Fruit fly (Drosophila melanogaster) whole organism, embryonic: ENCODE data around the gene Snm1.

ENCODE experiments used
- Ada2b ChIP-seq: fragments of 200-800 bp; sonication (Bioruptor generic); IDR thresholded peaks from 2 replicates; pipeline ENCODE4 v1.3.6; 2022; ENCODE audit warnings: missing biosample characterization, missing genetic modification characterization
- Awh ChIP-seq: fragments of 200-800 bp; sonication (Bioruptor generic); IDR thresholded peaks from 2 replicates; pipeline ENCODE4, ENCODE4 v1.3.6; 2022; ENCODE audit warnings: missing biosample characterization, missing genetic modification characterization
- CG1024 ChIP-seq: fragments of 200-800 bp; sonication (Bioruptor generic); IDR thresholded peaks from 2 replicates; pipeline ENCODE4 v1.3.6; 2022; ENCODE audit warnings: missing biosample characterization, missing genetic modification characterization
- CG10543 ChIP-seq: fragments of 200-800 bp; sonication (Bioruptor generic); optimal IDR thresholded peaks from 3 replicates; lab custom pipeline; 2017; ENCODE audit warnings: missing biosample characterization, mild to moderate bottlenecking, missing genetic modification characterization, moderate library complexity
- CG10959 ChIP-seq: fragments of 200-800 bp; sonication (Bioruptor generic); IDR thresholded peaks from 2 replicates; pipeline ENCODE4 v1.3.6; 2022; ENCODE audit warnings: missing biosample characterization, missing genetic modification characterization
- CG12104 ChIP-seq: fragments of 200-800 bp; sonication (Bioruptor generic); optimal IDR thresholded peaks from 3 replicates; lab custom pipeline; 2016; ENCODE audit warnings: missing biosample characterization, missing genetic modification characterization
- CG12219 ChIP-seq: fragments of 200-800 bp; sonication (Bioruptor generic); optimal IDR thresholded peaks from 3 replicates; lab custom pipeline; 2018; ENCODE audit warnings: missing biosample characterization, mild to moderate bottlenecking, missing genetic modification characterization
- CG12744 ChIP-seq: fragments of 200-800 bp; sonication (Bioruptor generic); optimal IDR thresholded peaks from 2 replicates; lab custom pipeline; 2016; ENCODE audit warnings: missing biosample characterization, missing genetic modification characterization
- CG14014 ChIP-seq: fragments of 200-800 bp; sonication (Bioruptor generic); IDR thresholded peaks from 2 replicates; pipeline ENCODE4 v1.3.6; 2022; ENCODE audit warnings: missing biosample characterization, missing genetic modification characterization
- CG15514 ChIP-seq: fragments of 200-800 bp; sonication (Bioruptor generic); optimal IDR thresholded peaks from 3 replicates; lab custom pipeline; 2017; ENCODE audit warnings: missing biosample characterization, missing genetic modification characterization, mild to moderate bottlenecking, moderate library complexity, missing genetic modification reagents
- CG15696 ChIP-seq: fragments of 200-800 bp; sonication (Bioruptor generic); optimal IDR thresholded peaks from 2 replicates; lab custom pipeline; 2019; ENCODE audit warnings: missing biosample characterization, mild to moderate bottlenecking, missing genetic modification characterization, moderate library complexity
- CG1602 ChIP-seq: fragments of 200-800 bp; sonication (Bioruptor generic); optimal IDR thresholded peaks from 3 replicates; lab custom pipeline; 2016; ENCODE audit warnings: missing biosample characterization, missing genetic modification characterization
- CG17802 ChIP-seq: fragments of 200-800 bp; sonication (Bioruptor generic); optimal IDR thresholded peaks from 2 replicates; lab custom pipeline; 2018; ENCODE audit warnings: missing biosample characterization, mild to moderate bottlenecking, missing genetic modification characterization, moderate library complexity
- CG2116 ChIP-seq: fragments of 200-800 bp; sonication (Bioruptor generic); optimal IDR thresholded peaks from 3 replicates; lab custom pipeline; 2018; ENCODE audit warnings: missing biosample characterization, mild to moderate bottlenecking, missing genetic modification characterization
- CG30020 ChIP-seq: fragments of 200-800 bp; optimal IDR thresholded peaks from 2 replicates; lab custom pipeline; 2019; ENCODE audit warnings: missing biosample characterization, mild to moderate bottlenecking, missing genetic modification characterization, moderate library complexity
- CG31365 ChIP-seq: fragments of 200-800 bp; sonication (Bioruptor generic); optimal IDR thresholded peaks from 2 replicates; lab custom pipeline; 2018; ENCODE audit warnings: missing biosample characterization, mild to moderate bottlenecking, missing genetic modification characterization
- CG31441 ChIP-seq: fragments of 200-800 bp; sonication (Bioruptor generic); IDR thresholded peaks from 2 replicates; pipeline ENCODE4 v1.3.6; 2022; ENCODE audit warnings: missing biosample characterization, missing genetic modification characterization
- CG7963 ChIP-seq: fragments of 200-800 bp; sonication (Bioruptor generic); IDR thresholded peaks from 3 replicates; pipeline ENCODE4 v1.3.6; 2022; ENCODE audit warnings: missing biosample characterization, missing genetic modification characterization; ENCODE audit not compliant: partially characterized antibody
- CG8290 ChIP-seq, 3 experiments: fragments of 200-800 bp; sonication (Bioruptor generic); optimal IDR thresholded peaks; 2 replicates each; lab custom pipeline; 2016 to 2019; ENCODE audit warnings: missing biosample characterization in 3 of 3, missing genetic modification characterization in 3 of 3, mild to moderate bottlenecking in 2 of 3, moderate library complexity in 1 of 3
- CG8478 ChIP-seq: fragments of >200 bp; optimal IDR thresholded peaks from 2 replicates; lab custom pipeline; 2018
- CG8765 ChIP-seq: fragments of 200-800 bp; sonication (Bioruptor generic); IDR thresholded peaks from 2 replicates; pipeline ENCODE4 v1.3.6; 2022; ENCODE audit warnings: missing biosample characterization, missing genetic modification characterization
- D19A ChIP-seq: fragments of 200-800 bp; optimal IDR thresholded peaks from 3 replicates; lab custom pipeline; 2019; ENCODE audit warnings: missing biosample characterization, mild to moderate bottlenecking, missing genetic modification characterization, moderate library complexity
- Dref ChIP-seq: fragments of 200-800 bp; sonication (Bioruptor generic); IDR thresholded peaks from 2 replicates; pipeline ENCODE4 v1.3.6; 2022; ENCODE audit warnings: missing biosample characterization, missing genetic modification characterization
- Elba2 ChIP-seq: fragments of 200-800 bp; sonication (Bioruptor generic); optimal IDR thresholded peaks from 3 replicates; lab custom pipeline; 2016; ENCODE audit warnings: missing biosample characterization, missing genetic modification characterization
- Fer1 ChIP-seq: fragments of 200-800 bp; sonication (Bioruptor generic); optimal IDR thresholded peaks from 2 replicates; lab custom pipeline; 2017; ENCODE audit warnings: missing biosample characterization, mild to moderate bottlenecking, missing genetic modification characterization
- HLH54F ChIP-seq: fragments of 200-800 bp; sonication (Bioruptor generic); optimal IDR thresholded peaks from 3 replicates; lab custom pipeline; 2016; ENCODE audit warnings: missing biosample characterization, missing genetic modification characterization
- HmgZ ChIP-seq: fragments of 200-800 bp; sonication (Bioruptor generic); optimal IDR thresholded peaks from 2 replicates; lab custom pipeline; 2018; ENCODE audit warnings: missing biosample characterization, mild to moderate bottlenecking, missing genetic modification characterization
- Kr ChIP-seq: fragments of 200-800 bp; sonication (Bioruptor generic); optimal IDR thresholded peaks from 2 replicates; lab custom pipeline; 2017; ENCODE audit warnings: missing biosample characterization, mild to moderate bottlenecking, missing genetic modification characterization
- Lim3 ChIP-seq: fragments of 200-800 bp; sonication (Bioruptor generic); IDR thresholded peaks from 2 replicates; pipeline ENCODE4 v1.3.6; 2022; ENCODE audit warnings: missing biosample characterization, missing genetic modification characterization
- YL-1 ChIP-seq: fragments of 200-800 bp; sonication (Bioruptor generic); optimal IDR thresholded peaks from 3 replicates; lab custom pipeline; 2017; ENCODE audit warnings: missing biosample characterization, mild to moderate bottlenecking, missing genetic modification characterization
- cad ChIP-seq: fragments of >200 bp; optimal IDR thresholded peaks from 2 replicates; lab custom pipeline; 2017; ENCODE audit warnings: missing biosample characterization, missing genetic modification characterization
- ci ChIP-seq: fragments of 200-800 bp; sonication (Bioruptor generic); IDR thresholded peaks from 3 replicates; pipeline ENCODE4 v1.3.6; 2022; ENCODE audit warnings: missing biosample characterization, missing genetic modification characterization
- croc ChIP-seq: fragments of 200-800 bp; sonication (Bioruptor generic); conservative IDR thresholded peaks from 3 replicates; pipeline ENCODE4 v1.3.6; 2022; ENCODE audit warnings: missing biosample characterization, missing genetic modification characterization
- cwo ChIP-seq: fragments of 200-800 bp; sonication (Bioruptor generic); optimal IDR thresholded peaks from 3 replicates; lab custom pipeline; 2017; ENCODE audit warnings: missing biosample characterization, missing genetic modification characterization, mild to moderate bottlenecking, moderate library complexity, missing genetic modification reagents
- eyg ChIP-seq: fragments of 200-800 bp; sonication (Bioruptor generic); optimal IDR thresholded peaks from 3 replicates; lab custom pipeline; 2016; ENCODE audit warnings: missing biosample characterization, missing genetic modification characterization
- her ChIP-seq: fragments of 200-800 bp; sonication (Bioruptor generic); optimal IDR thresholded peaks from 2 replicates; lab custom pipeline; 2016; ENCODE audit warnings: missing biosample characterization, missing genetic modification characterization
- insv ChIP-seq, 2 experiments: fragments of 200-800 bp; sonication (Bioruptor generic); optimal IDR thresholded peaks; 3 replicates each; lab custom pipeline; 2016 to 2018; ENCODE audit warnings: missing biosample characterization in 2 of 2, missing genetic modification characterization in 2 of 2
- kay ChIP-seq: fragments of 200-800 bp; sonication (Bioruptor generic); optimal IDR thresholded peaks from 2 replicates; lab custom pipeline; 2016; ENCODE audit warnings: missing biosample characterization, missing genetic modification characterization
- lab ChIP-seq: fragments of 200-800 bp; sonication (Bioruptor generic); optimal IDR thresholded peaks from 3 replicates; lab custom pipeline; 2017; ENCODE audit warnings: missing biosample characterization, missing genetic modification characterization, mild to moderate bottlenecking, moderate library complexity, missing genetic modification reagents
- lov ChIP-seq, 2 experiments: fragments of 200-800 bp in 1 of 2; fragments of >200 bp in 1 of 2; sonication (Bioruptor generic) in 1 of 2; IDR thresholded peaks in 1 of 2; optimal IDR thresholded peaks in 1 of 2; 2 replicates in 1 of 2; 3 replicates in 1 of 2; pipeline versions ENCODE4 v1.3.6 to Lab custom; 2017 to 2022; ENCODE audit warnings: missing biosample characterization in 1 of 2, missing genetic modification characterization in 1 of 2
- phol ChIP-seq: fragments of 200-800 bp; sonication (Bioruptor generic); optimal IDR thresholded peaks from 3 replicates; lab custom pipeline; 2018; ENCODE audit warnings: missing biosample characterization, mild to moderate bottlenecking, missing genetic modification characterization, moderate library complexity
- pros ChIP-seq: fragments of 200-800 bp; sonication (Bioruptor generic); optimal IDR thresholded peaks from 3 replicates; lab custom pipeline; 2019; ENCODE audit warnings: missing biosample characterization, mild to moderate bottlenecking, missing genetic modification characterization, moderate library complexity
- repo ChIP-seq: fragments of 200-800 bp; sonication (Bioruptor generic); optimal IDR thresholded peaks from 2 replicates; lab custom pipeline; 2016; ENCODE audit warnings: missing biosample characterization, missing genetic modification characterization
- rib ChIP-seq: fragments of 200-800 bp; sonication (Bioruptor generic); IDR thresholded peaks from 2 replicates; pipeline ENCODE4 v1.3.6; 2022; ENCODE audit warnings: missing biosample characterization, missing genetic modification characterization
- ro ChIP-seq: fragments of 200-800 bp; sonication (Bioruptor generic); IDR thresholded peaks from 2 replicates; pipeline ENCODE4 v1.3.6; 2022; ENCODE audit warnings: missing biosample characterization, missing genetic modification characterization
- sc ChIP-seq, 3 experiments: fragments of >200 bp in 2 of 3; fragments of 200-800 bp in 1 of 3; sonication (Bioruptor generic) in 1 of 3; optimal IDR thresholded peaks; 2 replicates in 2 of 3; 3 replicates in 1 of 3; lab custom pipeline; 2017; ENCODE audit warnings: mild to moderate bottlenecking in 1 of 3, missing biosample characterization in 1 of 3, missing genetic modification characterization in 1 of 3, missing genetic modification reagents in 1 of 3
- seq ChIP-seq: fragments of 200-800 bp; sonication (Bioruptor generic); IDR thresholded peaks from 2 replicates; pipeline ENCODE4 v1.3.6; 2022; ENCODE audit warnings: missing biosample characterization, missing genetic modification characterization
- sr ChIP-seq: fragments of 200-800 bp; sonication (Bioruptor generic); IDR thresholded peaks from 3 replicates; pipeline ENCODE4 v1.3.6; 2022; ENCODE audit warnings: missing biosample characterization, missing genetic modification characterization
- tin ChIP-seq: fragments of 200-800 bp; sonication (Bioruptor generic); optimal IDR thresholded peaks from 3 replicates; lab custom pipeline; 2016; ENCODE audit warnings: missing biosample characterization, missing genetic modification characterization
- wdn ChIP-seq: fragments of 200-800 bp; sonication (Bioruptor generic); IDR thresholded peaks from 2 replicates; pipeline ENCODE4 v1.3.6; 2022; ENCODE audit warnings: missing biosample characterization, missing genetic modification characterization
- zen2 ChIP-seq: fragments of 200-800 bp; sonication (Bioruptor generic); IDR thresholded peaks from 3 replicates; pipeline ENCODE4 v1.3.6; 2022; ENCODE audit warnings: missing biosample characterization, missing genetic modification characterization; ENCODE audit not compliant: partially characterized antibody

Gene Snm1

DNA sequence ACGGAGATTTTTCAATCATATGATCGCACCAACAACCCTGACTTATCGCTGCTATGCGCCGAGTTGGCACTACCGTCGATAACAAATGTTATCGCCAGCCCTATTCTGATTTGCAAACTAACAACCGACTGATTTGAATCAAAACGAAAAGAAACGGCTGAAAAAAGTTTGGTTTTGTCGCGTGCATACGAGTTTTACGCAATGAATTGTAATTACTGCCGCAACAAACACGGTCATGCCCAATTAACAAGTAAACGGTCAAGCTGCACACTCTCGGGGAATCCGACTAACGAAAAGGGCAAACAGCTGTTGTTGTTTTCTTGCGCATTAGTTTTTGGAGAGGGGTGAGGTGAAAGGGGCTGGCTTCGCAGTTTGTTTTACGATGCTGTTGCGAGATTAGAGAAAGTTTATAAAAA lies 9.9 kb downstream of the Snm1 start, which contains the start of the genes CG14671 and CG12746 (continued):
- TF ChIP-seq her (GFP tag; lab: Kevin White, UChicago) (no peak), HmgZ (tag; lab: Kevin White, UChicago) (peak; percentile 34), pros (GFP tag; lab: Kevin White, UChicago) (no peak), CG8290 (GFP tag; optimal IDR thresholded peaks at IDR 0.05; lab: Kevin White, UChicago) (no peak), CG8290 (tag; optimal IDR thresholded peaks at IDR 0.05; lab: Kevin White, UChicago) (no peak), zen2 (GFP tag; lab: Robert Waterston, UW) (no peak; the same call in 2 of the 3 replicates), Fer1 (GFP tag; lab: Kevin White, UChicago) (no peak), CG15696 (tag; lab: Kevin White, UChicago) (no peak), Elba2 (GFP tag; lab: Kevin White, UChicago) (peak; percentile 7), CG31441 (GFP tag; lab: Robert Waterston, UW) (no peak), sr (GFP tag; lab: Robert Waterston, UW) (no peak), CG14014 (GFP tag; lab: Robert Waterston, UW) (no peak), Dref (GFP tag; lab: Robert Waterston, UW) (peak; percentile 81), CG8478 (lab: Kevin White, UChicago) (no peak), CG7963 (GFP tag; lab: Robert Waterston, UW) (no peak), repo (GFP tag; lab: Kevin White, UChicago) (no peak), CG10543 (GFP tag; lab: Kevin White, UChicago) (no peak), lab (no peak), phol (tag; lab: Kevin White, UChicago) (peak; percentile 22), tin (GFP tag; lab: Kevin White, UChicago) (no peak), rib (GFP tag; lab: Robert Waterston, UW) (no peak), ci (GFP tag; lab: Robert Waterston, UW) (peak; percentile 55; the same call in 1 of the 3 replicates), D19A (tag; lab: Kevin White, UChicago) (no peak), CG17802 (tag; lab: Kevin White, UChicago) (no peak), cad (no peak), Ada2b (no peak), cwo (no peak), YL-1 (GFP tag; lab: Kevin White, UChicago) (peak; percentile 38), Lim3 (GFP tag; lab: Robert Waterston, UW) (no peak), wdn (GFP tag; lab: Robert Waterston, UW) (no peak), CG10959 (GFP tag; lab: Robert Waterston, UW) (no peak), ro (GFP tag; lab: Robert Waterston, UW) (no peak), CG12104 (GFP tag; lab: Kevin White, UChicago) (no peak), CG12219 (GFP tag; lab: Kevin White, UChicago) (no peak), CG8765 (GFP tag; lab: Robert Waterston, UW) (no peak), lov (optimal IDR thresholded peaks at IDR 0.05; lab: Kevin White, UChicago) (no peak), lov (GFP tag; IDR thresholded peaks at IDR 0.05; lab: Robert Waterston, UW) (no peak), HLH54F (GFP tag; lab: Kevin White, UChicago) (no peak), CG15514 (GFP tag; lab: Kevin White, UChicago) (no peak), insv (GFP tag; optimal IDR thresholded peaks at IDR 0.05; lab: Kevin White, UChicago) (peak in 1 of 2 experiments; percentile 94), CG31365 (no peak), kay (no peak), CG2116 (GFP tag; lab: Kevin White, UChicago) (peak; percentile 78), CG30020 (tag; lab: Kevin White, UChicago) (peak; percentile 28), seq (GFP tag; lab: Robert Waterston, UW) (no peak), Awh (GFP tag; lab: Robert Waterston, UW) (no peak), CG1024 (GFP tag; lab: Robert Waterston, UW) (no peak), eyg (no peak), CG12744 (GFP tag; lab: Kevin White, UChicago) (no peak), CG1602 (GFP tag; lab: Kevin White, UChicago) (no peak), sc (optimal IDR thresholded peaks at IDR 0.05; lab: Kevin White, UChicago) (no peak), sc (GFP tag; optimal IDR thresholded peaks at IDR 0.05; lab: Kevin White, UChicago) (no peak), croc (GFP tag; lab: Robert Waterston, UW) (no peak), Kr (no peak)
